Worm (Caenorhabditis elegans) whole organism, early embryonic: Measurements from ENCODE around the gene F38E1.6.

Experiments used
- F13C5.2 ChIP-seq: sonication (generic microtip); optimal IDR thresholded peaks from 2 replicates; lab custom pipeline; 2017; ENCODE audit warnings: mild to moderate bottlenecking, missing genetic modification characterization, inconsistent platforms, missing compliant biosample characterization
- aly-1 ChIP-seq: sonication (generic microtip); optimal IDR thresholded peaks from 2 replicates; lab custom pipeline; 2016; ENCODE audit warnings: missing genetic modification characterization, missing compliant biosample characterization
- ama-1 ChIP-seq: fragments of 150-350 bp; optimal IDR thresholded peaks from 2 replicates; lab custom pipeline; 2014
- ceh-13 ChIP-seq: fragments of 200-800 bp; sonication (Bioruptor generic); optimal IDR thresholded peaks from 2 replicates; lab custom pipeline; 2018; ENCODE audit warnings: mild to moderate bottlenecking, missing genetic modification characterization, missing compliant biosample characterization
- ets-7 ChIP-seq: sonication (generic microtip); optimal IDR thresholded peaks from 2 replicates; lab custom pipeline; 2016; ENCODE audit warnings: missing genotype, missing genetic modification characterization, missing compliant biosample characterization
- hmg-4 ChIP-seq: fragments of 200-800 bp; sonication (Bioruptor generic); optimal IDR thresholded peaks from 2 replicates; lab custom pipeline; 2018; ENCODE audit warnings: mild to moderate bottlenecking, missing genetic modification characterization, missing compliant biosample characterization
- tbx-37 ChIP-seq: fragments of 200-800 bp; sonication (Bioruptor generic); conservative IDR thresholded peaks from 2 replicates; pipeline ENCODE4 v1.3.6; 2022; ENCODE audit warnings: missing genetic modification reagents, missing genetic modification characterization, missing compliant biosample characterization
- tra-4 ChIP-seq: sonication (generic microtip); optimal IDR thresholded peaks from 2 replicates; lab custom pipeline; 2017; ENCODE audit warnings: missing genetic modification characterization, missing compliant biosample characterization

DNA sequence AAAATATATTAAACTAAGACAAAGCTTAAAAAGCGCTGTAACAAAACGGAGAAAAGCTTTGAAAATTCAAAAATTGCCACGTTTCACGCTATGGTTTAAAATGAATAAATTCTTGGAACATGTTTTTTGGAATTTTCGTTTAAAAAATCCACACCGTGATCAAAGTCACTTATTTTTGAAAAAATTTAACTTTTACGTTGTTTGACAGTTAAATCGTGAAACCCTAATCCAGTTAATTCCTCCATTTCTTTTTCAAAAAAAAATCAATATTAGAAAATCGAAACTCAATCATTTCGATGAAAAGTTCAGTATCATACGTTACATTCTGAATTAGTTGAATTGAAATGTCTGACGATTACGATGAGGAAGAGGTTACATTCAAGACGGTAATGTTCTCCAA lies 16.0 kb downstream of the F38E1.6 start, which contains the start of gene F38E1.3:
- no peak for TF ChIP-seq ama-1 (lab: Kevin White, UChicago)
- no peak for TF ChIP-seq aly-1
- no peak for TF ChIP-seq ceh-13 (GFP tag; lab: Kevin White, UChicago)
- no peak for TF ChIP-seq F13C5.2 (tag; lab: Kevin White, UChicago)
- TF ChIP-seq ets-7, result no peak
- TF ChIP-seq hmg-4 (GFP tag; lab: Kevin White, UChicago), result no peak
- TF ChIP-seq tbx-37 (GFP tag; lab: Robert Waterston, UW), result no peak
- TF ChIP-seq tra-4 (tag; lab: Kevin White, UChicago), result no peak
